Worm (Caenorhabditis elegans): ENCODE results near the gene irld-38.

DNA sequence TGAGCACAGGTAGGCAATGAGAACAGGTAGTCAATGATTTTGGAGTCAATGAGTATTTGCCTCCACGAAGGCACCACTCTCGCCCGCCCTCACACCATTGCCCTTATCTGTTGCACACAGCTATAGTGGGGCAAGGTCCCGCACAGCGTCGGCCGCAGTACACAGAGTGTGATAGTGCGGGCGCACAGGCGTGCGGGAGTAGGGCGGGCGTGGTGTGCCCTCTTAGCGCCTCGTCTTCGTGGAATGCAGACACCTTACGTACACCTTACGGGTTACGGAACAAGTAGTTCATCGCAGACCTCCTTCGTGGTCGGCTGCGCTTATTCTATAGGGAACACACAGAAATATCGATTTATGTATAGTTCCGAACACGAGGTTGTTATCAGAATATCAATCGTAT lies 14.3 kb downstream of the irld-38 start:
- TF ChIP-seq unc-62 (GFP tag; optimal IDR thresholded peaks at IDR 0.05) = no peak
- no peak for TF ChIP-seq nhr-76 (tag; optimal IDR thresholded peaks at IDR 0.05)
- TF ChIP-seq snpc-4 (tag; optimal IDR thresholded peaks at IDR 0.05) = no peak
- TF ChIP-seq lin-13 (tag; optimal IDR thresholded peaks at IDR 0.05) = no peak
- TF ChIP-seq mep-1 (tag; optimal IDR thresholded peaks at IDR 0.05) = no peak
- no peak for TF ChIP-seq elt-3 (tag; optimal IDR thresholded peaks at IDR 0.05)
- TF ChIP-seq ces-1 (GFP tag; optimal IDR thresholded peaks at IDR 0.05) = no peak
- TF ChIP-seq pha-4 (tag; optimal IDR thresholded peaks at IDR 0.05) = no peak
- no peak for TF ChIP-seq mls-2 (tag; optimal IDR thresholded peaks at IDR 0.05)
- no peak for TF ChIP-seq M03D4.4 (tag; optimal IDR thresholded peaks at IDR 0.05)
- no peak for TF ChIP-seq elt-1 (tag; optimal IDR thresholded peaks at IDR 0.05; ENCODE audit: borderline replicate concordance, insufficient read depth)
- no peak for TF ChIP-seq nhr-12 (tag; optimal IDR thresholded peaks at IDR 0.05)

Measured in whole organism, mixed stage, embryonic.